Worm (Caenorhabditis elegans) whole organism, midembryonic: ENCODE results near the gene col-139.

Source experiments
- T22C8.4 ChIP-seq: fragments of 200-800 bp; sonication (Bioruptor generic); IDR thresholded peaks from 2 replicates; pipeline ENCODE4 v1.3.6; 2022; ENCODE audit warnings: missing genetic modification characterization, missing compliant biosample characterization
- flt-1 ChIP-seq: fragments of 200-800 bp; sonication (Bioruptor generic); IDR thresholded peaks from 2 replicates; pipeline ENCODE4 v1.3.6; 2022; ENCODE audit warnings: missing genetic modification characterization, missing compliant biosample characterization
- klf-2 ChIP-seq: fragments of 200-800 bp; sonication (Bioruptor generic); conservative IDR thresholded peaks from 2 replicates; pipeline ENCODE4 v1.3.6; 2022; ENCODE audit warnings: missing genetic modification reagents, missing genetic modification characterization, missing compliant biosample characterization

DNA sequence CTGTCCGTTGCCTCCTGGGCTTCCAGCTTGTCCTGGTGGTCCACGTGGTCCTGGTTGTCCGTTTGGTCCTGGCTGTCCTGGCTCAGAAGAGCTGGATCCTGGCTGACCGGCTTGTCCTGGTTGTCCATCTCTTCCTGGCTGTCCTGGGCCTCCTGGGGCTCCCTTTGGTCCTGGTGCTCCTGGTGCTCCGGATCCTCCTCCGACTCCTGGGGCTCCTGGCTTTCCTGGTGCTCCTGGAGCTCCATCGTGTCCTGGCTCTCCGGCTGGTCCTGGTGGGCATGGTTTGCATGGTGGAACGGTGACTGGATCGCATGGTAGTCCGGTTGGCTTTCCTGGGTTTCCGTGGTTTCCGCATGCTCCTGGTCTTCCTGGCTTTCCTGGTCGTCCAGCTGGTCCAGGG, 678 bp downstream of the col-139 start:
- TF ChIP-seq klf-2 (GFP tag; lab: Robert Waterston, UW): no peak
- TF ChIP-seq T22C8.4 (GFP tag; lab: Robert Waterston, UW): no peak
- TF ChIP-seq flt-1 (GFP tag; lab: Robert Waterston, UW): no peak
